Worm (Caenorhabditis elegans): ENCODE results near the gene srxa-4.

DNA sequence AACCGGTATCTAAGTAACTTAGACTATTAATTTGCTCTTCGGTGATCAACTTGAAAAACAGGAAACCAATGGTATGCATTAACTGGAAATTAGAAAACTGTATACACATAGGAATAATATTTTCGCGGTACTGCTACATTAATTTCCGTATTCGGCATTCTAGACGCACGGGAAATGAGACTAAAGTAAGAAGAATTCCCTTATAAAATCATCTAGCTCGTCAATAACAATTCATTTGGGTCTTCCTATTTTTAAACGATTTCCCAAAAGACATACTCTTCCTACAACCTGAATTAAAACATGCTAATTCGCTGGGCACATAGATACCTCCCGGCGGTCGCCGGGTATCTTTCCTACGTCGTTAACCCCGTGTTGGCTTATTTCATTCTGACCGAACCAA, 17.9 kb upstream of the srxa-4 start, which contains the start of gene srj-13:
- TF ChIP-seq mab-5 (tag; optimal IDR thresholded peaks at IDR 0.05) (no peak), sptf-1 (tag; optimal IDR thresholded peaks at IDR 0.05) (no peak), unc-39 (tag; optimal IDR thresholded peaks at IDR 0.05) (no peak), pha-4 (tag; optimal IDR thresholded peaks at IDR 0.05) (no peak), unc-62 (GFP tag; optimal IDR thresholded peaks at IDR 0.05) (no peak)
